Fruit fly (Drosophila melanogaster): ENCODE results near the gene Osi10b.
A peak's percentile ranks its signal among the peaks of the same experiment; 100 is the strongest.

Gene Osi10b

dm6 chr3R:6311641-6312259, 45.8 kb downstream of the Osi10b start, which contains the start of gene Osi17:
Gene Osi17 (plus strand): TSS chr3R:6311772.
- no peak for TF ChIP-seq CG31627 (GFP tag; optimal IDR thresholded peaks at IDR 0.05)
- TF ChIP-seq Eip75B (GFP tag; optimal IDR thresholded peaks at IDR 0.05) = peak; percentile 52
- TF ChIP-seq Eip93F (GFP tag; optimal IDR thresholded peaks at IDR 0.05) = no peak
- TF ChIP-seq achi (GFP tag; optimal IDR thresholded peaks at IDR 0.05) = no peak
- TF ChIP-seq Met (GFP tag; optimal IDR thresholded peaks at IDR 0.05) = no peak
- peak; percentile 89 for TF ChIP-seq Blimp-1 (GFP tag; optimal IDR thresholded peaks at IDR 0.05)
- no peak for TF ChIP-seq Lpt (GFP tag; optimal IDR thresholded peaks at IDR 0.05)

- TF ChIP-seq CG6276 (GFP tag; optimal IDR thresholded peaks at IDR 0.05) (no peak), Lpt (GFP tag; optimal IDR thresholded peaks at IDR 0.05) (no peak), CG32006 (GFP tag; optimal IDR thresholded peaks at IDR 0.05) (no peak), Eip93F (GFP tag; optimal IDR thresholded peaks at IDR 0.05) (no peak), svp (GFP tag) (no peak), CG10669 (GFP tag; optimal IDR thresholded peaks at IDR 0.05) (no peak), CG11294 (GFP tag; IDR thresholded peaks at IDR 0.05) (no peak), Hr39 (GFP tag; optimal IDR thresholded peaks at IDR 0.05) (no peak), ss (GFP tag; optimal IDR thresholded peaks at IDR 0.05) (peak in 1 of 2 experiments; percentile 66), CG8119 (GFP tag; IDR thresholded peaks at IDR 0.05) (0 out of 3 replicates have a peak, but pooled peaks have one; percentile 21), eg (GFP tag; IDR thresholded peaks at IDR 0.05) (peak; percentile 38; the same call in 1 of the 3 replicates), Smox (GFP tag; optimal IDR thresholded peaks at IDR 0.05) (no peak), Eip78C (GFP tag) (peak; percentile 55), CG10631 (GFP tag; optimal IDR thresholded peaks at IDR 0.05) (no peak), cyc (GFP tag; optimal IDR thresholded peaks at IDR 0.05) (no peak), CG11762 (GFP tag; optimal IDR thresholded peaks at IDR 0.05; ENCODE audit: insufficient read depth) (no peak), Sox14 (GFP tag; optimal IDR thresholded peaks at IDR 0.05) (no peak)
These were observed 49.1 kb downstream of the Osi10b start for dm6 chr3R:6315078-6315477.
